Fruit fly (Drosophila melanogaster) whole organism, embryonic: Measurements from ENCODE around the gene CG5793.
A peak's percentile ranks its signal among the peaks of the same experiment; 100 is the strongest.

Experiments
- Abd-B ChIP-seq: fragments of 200-800 bp; sonication (Bioruptor generic); optimal IDR thresholded peaks from 2 replicates; lab custom pipeline; 2018; ENCODE audit warnings: missing biosample characterization, mild to moderate bottlenecking, missing genetic modification characterization, moderate library complexity
- CG10321 ChIP-seq: fragments of 200-800 bp; sonication (Bioruptor generic); IDR thresholded peaks from 2 replicates; pipeline ENCODE4 v1.3.6; 2022; ENCODE audit warnings: missing biosample characterization, missing genetic modification characterization
- CG10431 ChIP-seq: fragments of 200-800 bp; sonication (Bioruptor generic); optimal IDR thresholded peaks from 3 replicates; lab custom pipeline; 2018; ENCODE audit warnings: missing biosample characterization, mild to moderate bottlenecking, missing genetic modification characterization
- CG10979 ChIP-seq: fragments of 200-800 bp; sonication (Bioruptor generic); optimal IDR thresholded peaks from 2 replicates; lab custom pipeline; 2018; ENCODE audit warnings: missing biosample characterization, mild to moderate bottlenecking, missing genetic modification characterization, moderate library complexity
- CG11398 ChIP-seq: fragments of 200-800 bp; sonication (Bioruptor generic); optimal IDR thresholded peaks from 2 replicates; lab custom pipeline; 2016; ENCODE audit warnings: missing biosample characterization, missing genetic modification characterization
- CG13296 ChIP-seq: fragments of 200-800 bp; sonication (Bioruptor generic); optimal IDR thresholded peaks from 3 replicates; lab custom pipeline; 2018; ENCODE audit warnings: missing biosample characterization, mild to moderate bottlenecking, missing genetic modification characterization
- CG14965 ChIP-seq: fragments of 200-800 bp; sonication (Bioruptor generic); optimal IDR thresholded peaks from 2 replicates; lab custom pipeline; 2016; ENCODE audit warnings: missing biosample characterization, missing genetic modification characterization, borderline replicate concordance
- CG15696 ChIP-seq: fragments of 200-800 bp; sonication (Bioruptor generic); optimal IDR thresholded peaks from 2 replicates; lab custom pipeline; 2019; ENCODE audit warnings: missing biosample characterization, mild to moderate bottlenecking, missing genetic modification characterization, moderate library complexity
- CG1647 ChIP-seq: fragments of 200-800 bp; sonication (Bioruptor generic); optimal IDR thresholded peaks from 3 replicates; lab custom pipeline; 2016; ENCODE audit warnings: missing biosample characterization, missing genetic modification characterization
- CG16813 ChIP-seq: fragments of 200-800 bp; sonication (Bioruptor generic); IDR thresholded peaks from 3 replicates; pipeline ENCODE4 v1.3.6; 2022; ENCODE audit warnings: missing biosample characterization, missing genetic modification characterization; ENCODE audit not compliant: partially characterized antibody
- CG17186 ChIP-seq: fragments of 200-800 bp; sonication (Bioruptor generic); optimal IDR thresholded peaks from 3 replicates; lab custom pipeline; 2017; ENCODE audit warnings: missing biosample characterization, missing genetic modification reagents, missing genetic modification characterization
- CG17359 ChIP-seq: fragments of 200-800 bp; sonication (Bioruptor generic); optimal IDR thresholded peaks from 3 replicates; lab custom pipeline; 2018; ENCODE audit warnings: missing biosample characterization, mild to moderate bottlenecking, missing genetic modification characterization, moderate library complexity
- CG1832 ChIP-seq: fragments of 200-800 bp; sonication (Bioruptor generic); optimal IDR thresholded peaks from 2 replicates; lab custom pipeline; 2017; ENCODE audit warnings: missing biosample characterization, mild to moderate bottlenecking, missing genetic modification characterization, inconsistent platforms
- CG18619 ChIP-seq: fragments of 200-800 bp; sonication (Bioruptor generic); optimal IDR thresholded peaks from 3 replicates; lab custom pipeline; 2017; ENCODE audit warnings: missing biosample characterization, mild to moderate bottlenecking, missing genetic modification characterization
- CG2116 ChIP-seq: fragments of 200-800 bp; sonication (Bioruptor generic); optimal IDR thresholded peaks from 3 replicates; lab custom pipeline; 2018; ENCODE audit warnings: missing biosample characterization, mild to moderate bottlenecking, missing genetic modification characterization
- CG31441 ChIP-seq: fragments of 200-800 bp; sonication (Bioruptor generic); IDR thresholded peaks from 2 replicates; pipeline ENCODE4 v1.3.6; 2022; ENCODE audit warnings: missing biosample characterization, missing genetic modification characterization
- CG3281 ChIP-seq: fragments of 200-800 bp; sonication (Bioruptor generic); optimal IDR thresholded peaks from 3 replicates; lab custom pipeline; 2017; ENCODE audit warnings: missing biosample characterization, mild to moderate bottlenecking, missing genetic modification characterization
- CG34376 ChIP-seq: fragments of 200-800 bp; sonication (Bioruptor generic); optimal IDR thresholded peaks from 2 replicates; lab custom pipeline; 2018; ENCODE audit warnings: missing biosample characterization, mild to moderate bottlenecking, missing genetic modification characterization
- CG4730 ChIP-seq: fragments of 200-800 bp; sonication (Bioruptor generic); IDR thresholded peaks from 2 replicates; pipeline ENCODE4 v1.3.6; 2022; ENCODE audit warnings: missing biosample characterization, missing genetic modification characterization
- CG4820 ChIP-seq: fragments of 200-800 bp; sonication (Bioruptor generic); optimal IDR thresholded peaks from 3 replicates; lab custom pipeline; 2016; ENCODE audit warnings: missing biosample characterization, missing genetic modification characterization
- CG6654 ChIP-seq: fragments of 200-800 bp; sonication (Bioruptor generic); optimal IDR thresholded peaks from 2 replicates; lab custom pipeline; 2017; ENCODE audit warnings: missing biosample characterization, mild to moderate bottlenecking, missing genetic modification characterization
- CG6813 ChIP-seq: fragments of 200-800 bp; sonication (Bioruptor generic); optimal IDR thresholded peaks from 2 replicates; lab custom pipeline; 2017; ENCODE audit warnings: missing biosample characterization, missing genetic modification characterization, mild to moderate bottlenecking, moderate library complexity, missing genetic modification reagents
- CG7372 ChIP-seq: fragments of 200-800 bp; sonication (Bioruptor generic); IDR thresholded peaks from 2 replicates; pipeline ENCODE4 v1.3.6; 2022; ENCODE audit warnings: missing biosample characterization, missing genetic modification characterization
- CG8290 ChIP-seq, 3 experiments: fragments of 200-800 bp; sonication (Bioruptor generic); optimal IDR thresholded peaks; 2 replicates each; lab custom pipeline; 2016 to 2019; ENCODE audit warnings: missing biosample characterization in 3 of 3, missing genetic modification characterization in 3 of 3, mild to moderate bottlenecking in 2 of 3, moderate library complexity in 1 of 3
- CG8388 ChIP-seq: fragments of 200-800 bp; sonication (Bioruptor generic); optimal IDR thresholded peaks from 2 replicates; lab custom pipeline; 2019; ENCODE audit warnings: missing biosample characterization, mild to moderate bottlenecking, missing genetic modification characterization, moderate library complexity
- CG8924 ChIP-seq: fragments of 200-800 bp; optimal IDR thresholded peaks from 3 replicates; lab custom pipeline; 2019; ENCODE audit warnings: missing biosample characterization, mild to moderate bottlenecking, missing genetic modification characterization, moderate library complexity
- CG9437 ChIP-seq: fragments of 200-800 bp; sonication (Bioruptor generic); optimal IDR thresholded peaks from 2 replicates; lab custom pipeline; 2018; ENCODE audit warnings: missing biosample characterization, mild to moderate bottlenecking, missing genetic modification characterization
- CG9817 ChIP-seq: fragments of 200-800 bp; sonication (Bioruptor generic); optimal IDR thresholded peaks from 2 replicates; lab custom pipeline; 2018; ENCODE audit warnings: missing biosample characterization, mild to moderate bottlenecking, missing genetic modification characterization, moderate library complexity
- CHES-1-like ChIP-seq: fragments of 200-800 bp; sonication (Bioruptor generic); optimal IDR thresholded peaks from 2 replicates; lab custom pipeline; 2016; ENCODE audit warnings: missing biosample characterization, missing genetic modification characterization
- Doc2 ChIP-seq: fragments of 200-800 bp; sonication (Bioruptor generic); IDR thresholded peaks from 2 replicates; pipeline ENCODE4 v1.3.6; 2022; ENCODE audit warnings: missing biosample characterization, missing genetic modification characterization
- Hey ChIP-seq: fragments of 200-800 bp; sonication (Bioruptor generic); optimal IDR thresholded peaks from 3 replicates; lab custom pipeline; 2018; ENCODE audit warnings: missing biosample characterization, mild to moderate bottlenecking, missing genetic modification characterization
- Hmr ChIP-seq: fragments of 200-800 bp; sonication (Bioruptor generic); optimal IDR thresholded peaks from 3 replicates; lab custom pipeline; 2017; ENCODE audit warnings: mild to moderate bottlenecking, missing biosample characterization, missing genetic modification reagents, missing genetic modification characterization
- Hr78 ChIP-seq, 2 experiments: fragments of 200-800 bp in 1 of 2; fragments of >200 bp in 1 of 2; sonication (Bioruptor generic) in 1 of 2; optimal IDR thresholded peaks; 2 replicates each; lab custom pipeline; 2017 to 2019; ENCODE audit warnings: missing biosample characterization in 2 of 2, missing genetic modification characterization in 2 of 2, mild to moderate bottlenecking in 1 of 2, moderate library complexity in 1 of 2
- Lhr ChIP-seq: fragments of 200-800 bp; sonication (Bioruptor generic); optimal IDR thresholded peaks from 3 replicates; lab custom pipeline; 2017; ENCODE audit warnings: mild to moderate bottlenecking, missing biosample characterization, missing genetic modification reagents, missing genetic modification characterization
- Lim3 ChIP-seq: fragments of 200-800 bp; sonication (Bioruptor generic); IDR thresholded peaks from 2 replicates; pipeline ENCODE4 v1.3.6; 2022; ENCODE audit warnings: missing biosample characterization, missing genetic modification characterization
- Nf-YB ChIP-seq: fragments of 200-800 bp; sonication (Bioruptor generic); optimal IDR thresholded peaks from 3 replicates; lab custom pipeline; 2019; ENCODE audit warnings: missing biosample characterization, mild to moderate bottlenecking, missing genetic modification characterization, moderate library complexity
- PHDP ChIP-seq: fragments of 200-800 bp; sonication (Bioruptor generic); optimal IDR thresholded peaks from 3 replicates; lab custom pipeline; 2018; ENCODE audit warnings: missing biosample characterization, mild to moderate bottlenecking, missing genetic modification characterization, moderate library complexity
- Scr ChIP-seq: fragments of 200-800 bp; sonication (Bioruptor generic); IDR thresholded peaks from 2 replicates; pipeline ENCODE4 v1.3.6; 2022; ENCODE audit warnings: missing biosample characterization, missing genetic modification characterization; ENCODE audit not compliant: partially characterized antibody
- Sry-β ChIP-seq: fragments of 200-800 bp; sonication (Bioruptor generic); optimal IDR thresholded peaks from 2 replicates; lab custom pipeline; 2018; ENCODE audit warnings: missing biosample characterization, mild to moderate bottlenecking, missing genetic modification characterization, moderate library complexity
- cad ChIP-seq: fragments of >200 bp; optimal IDR thresholded peaks from 2 replicates; lab custom pipeline; 2017; ENCODE audit warnings: missing biosample characterization, missing genetic modification characterization
- dan ChIP-seq: fragments of 200-800 bp; sonication (Bioruptor generic); IDR thresholded peaks from 2 replicates; pipeline ENCODE4 v1.3.6; 2022; ENCODE audit warnings: missing biosample characterization, missing genetic modification characterization
- exex ChIP-seq: fragments of 200-800 bp; sonication (Bioruptor generic); optimal IDR thresholded peaks from 4 replicates; lab custom pipeline; 2018; ENCODE audit warnings: missing biosample characterization, mild to moderate bottlenecking, missing genetic modification characterization, moderate library complexity
- fu2 ChIP-seq: fragments of 200-800 bp; sonication (Bioruptor generic); optimal IDR thresholded peaks from 2 replicates; lab custom pipeline; 2016; ENCODE audit warnings: missing biosample characterization, missing genetic modification characterization
- gro ChIP-seq: fragments of 200-800 bp; sonication (Bioruptor generic); optimal IDR thresholded peaks from 2 replicates; lab custom pipeline; 2016; ENCODE audit warnings: missing biosample characterization, missing genetic modification characterization
- ham ChIP-seq: fragments of 200-800 bp; sonication (Bioruptor generic); IDR thresholded peaks from 2 replicates; pipeline ENCODE4 v1.3.6; 2022; ENCODE audit warnings: missing biosample characterization, missing genetic modification characterization
- ken ChIP-seq: fragments of 200-800 bp; sonication (Bioruptor generic); IDR thresholded peaks from 3 replicates; pipeline ENCODE4 v1.3.6; 2022; ENCODE audit warnings: missing biosample characterization, missing genetic modification characterization
- lab ChIP-seq: fragments of 200-800 bp; sonication (Bioruptor generic); optimal IDR thresholded peaks from 3 replicates; lab custom pipeline; 2017; ENCODE audit warnings: missing biosample characterization, missing genetic modification characterization, mild to moderate bottlenecking, moderate library complexity, missing genetic modification reagents
- org-1 ChIP-seq: fragments of 200-800 bp; sonication (Bioruptor generic); optimal IDR thresholded peaks from 2 replicates; lab custom pipeline; 2017; ENCODE audit warnings: missing biosample characterization, missing genetic modification characterization
- peb ChIP-seq: fragments of 200-800 bp; sonication (Bioruptor generic); IDR thresholded peaks from 2 replicates; pipeline ENCODE4 v1.3.6; 2022; ENCODE audit warnings: missing biosample characterization, missing genetic modification characterization
- sob ChIP-seq: fragments of 200-800 bp; sonication (Bioruptor generic); IDR thresholded peaks from 2 replicates; pipeline ENCODE4 v1.3.6; 2022; ENCODE audit warnings: missing biosample characterization, missing genetic modification characterization

The CG5793 gene

DNA sequence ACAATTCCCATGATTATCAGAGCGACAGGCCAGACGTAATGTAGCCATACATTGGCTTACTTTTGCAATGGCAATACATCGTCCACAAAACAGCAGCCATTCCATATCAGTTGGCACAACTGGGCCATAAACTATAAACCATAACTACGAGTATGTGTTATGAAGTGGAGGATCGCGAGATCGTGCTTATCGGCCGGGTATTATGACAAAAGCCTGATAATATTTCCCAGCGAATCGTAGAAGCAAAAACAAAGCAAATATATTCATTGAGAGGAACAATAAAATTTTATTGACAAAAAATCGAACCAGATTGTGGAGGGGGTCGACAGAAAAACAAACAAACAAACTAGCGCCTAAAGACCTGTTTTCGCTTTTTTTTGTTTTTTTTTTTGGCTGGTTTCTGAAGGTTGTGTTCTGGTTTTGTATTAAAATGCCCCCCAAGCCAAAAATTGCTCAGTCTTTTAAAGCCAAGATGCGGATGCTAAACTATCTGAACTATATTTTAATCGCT, 36.0 kb downstream of the CG5793 start, which contains the start of gene CG5810 (continued):
- TF ChIP-seq PHDP (peak; percentile 73), exex (tag; lab: Kevin White, UChicago) (peak; percentile 91), ken (GFP tag; lab: Robert Waterston, UW) (no peak), Nf-YB (GFP tag; lab: Kevin White, UChicago) (no peak), Sry-β (GFP tag; lab: Kevin White, UChicago) (no peak), org-1 (GFP tag; lab: Kevin White, UChicago) (no peak), CG16813 (GFP tag; lab: Robert Waterston, UW) (no peak), peb (GFP tag; lab: Robert Waterston, UW) (no peak), fu2 (GFP tag; lab: Kevin White, UChicago) (no peak), CHES-1-like (GFP tag; lab: Kevin White, UChicago) (no peak), CG13296 (GFP tag; lab: Kevin White, UChicago) (peak; percentile 31), CG18619 (GFP tag; lab: Kevin White, UChicago) (no peak), lab (GFP tag; lab: Kevin White, UChicago) (peak; percentile 23), Lim3 (no peak), CG10431 (GFP tag; lab: Kevin White, UChicago) (no peak), CG4730 (GFP tag; lab: Robert Waterston, UW) (no peak), sob (GFP tag; lab: Robert Waterston, UW) (no peak), CG3281 (GFP tag; lab: Kevin White, UChicago) (peak; percentile 39), Abd-B (GFP tag; lab: Kevin White, UChicago) (no peak), CG6654 (no peak), CG1647 (GFP tag; lab: Kevin White, UChicago) (no peak), CG8924 (tag; lab: Kevin White, UChicago) (no peak), CG34376 (GFP tag; lab: Kevin White, UChicago) (peak; percentile 93), CG10979 (tag; lab: Kevin White, UChicago) (no peak), CG17186 (GFP tag; lab: Kevin White, UChicago) (no peak), CG6813 (GFP tag; lab: Kevin White, UChicago) (peak; percentile 28), CG31441 (GFP tag; lab: Robert Waterston, UW) (no peak), CG17359 (tag; lab: Kevin White, UChicago) (no peak), CG4820 (GFP tag; lab: Kevin White, UChicago) (no peak), CG8290 (GFP tag; optimal IDR thresholded peaks at IDR 0.05; lab: Kevin White, UChicago) (no peak), CG8290 (tag; optimal IDR thresholded peaks at IDR 0.05; lab: Kevin White, UChicago) (peak in 1 of 2 experiments; percentile 86), Hr78 (GFP tag; optimal IDR thresholded peaks at IDR 0.05; lab: Kevin White, UChicago) (no peak), dan (GFP tag; lab: Robert Waterston, UW) (no peak), Doc2 (GFP tag; lab: Robert Waterston, UW) (no peak), ham (GFP tag; lab: Robert Waterston, UW) (no peak), Lhr (GFP tag; lab: Kevin White, UChicago) (no peak), Hmr (GFP tag; lab: Kevin White, UChicago) (peak; percentile 56), CG14965 (GFP tag; lab: Kevin White, UChicago) (no peak), CG7372 (GFP tag; lab: Robert Waterston, UW) (no peak), gro (GFP tag; lab: Kevin White, UChicago) (peak; percentile 46), CG9817 (peak; percentile 3), CG1832 (no peak), cad (GFP tag; lab: Kevin White, UChicago) (no peak), CG11398 (GFP tag; lab: Kevin White, UChicago) (no peak), CG10321 (GFP tag; lab: Robert Waterston, UW) (no peak), CG15696 (no peak), CG2116 (GFP tag; lab: Kevin White, UChicago) (no peak), Hey (tag; lab: Kevin White, UChicago) (peak; percentile 83), CG9437 (GFP tag; lab: Kevin White, UChicago) (no peak), CG8388 (GFP tag; lab: Kevin White, UChicago) (no peak), Scr (GFP tag; lab: Robert Waterston, UW) (no peak)
